Worm (Caenorhabditis elegans): ENCODE measurements around the gene ampd-1.
"Not testable (repeated sequence)": the region's sequence is repeated elsewhere in the genome, so short reads cannot be mapped to it uniquely, and the experiment has no call there.

Gene ampd-1

DNA sequence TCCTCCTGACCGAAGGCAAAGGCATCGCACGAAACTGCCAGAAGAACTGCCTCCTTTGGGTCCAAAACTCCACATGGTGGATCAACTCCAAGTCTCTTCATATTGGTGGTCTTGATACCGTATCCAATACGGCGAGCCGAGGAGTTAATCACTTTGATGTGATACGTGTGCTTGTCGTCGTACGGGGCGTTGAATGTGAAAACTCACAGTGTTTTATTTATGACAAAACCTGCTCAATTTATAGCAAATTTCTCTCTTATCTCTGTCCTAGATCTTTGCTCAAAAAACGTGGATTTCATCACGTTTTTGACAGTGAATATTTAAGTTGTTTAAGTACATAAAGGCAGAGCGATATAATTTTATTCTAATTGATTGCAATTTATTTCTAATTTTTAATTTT lies 44.3 kb upstream of the ampd-1 start, which contains the start of gene F58A6.9:
F58A6.9 (minus strand) TSS at position 101 of the 400 bp plus-strand sequence.
- not testable (repeated sequence) for TF ChIP-seq fax-1, ceh-48, pax-1 (tag; optimal IDR thresholded peaks at IDR 0.05)

DNA sequence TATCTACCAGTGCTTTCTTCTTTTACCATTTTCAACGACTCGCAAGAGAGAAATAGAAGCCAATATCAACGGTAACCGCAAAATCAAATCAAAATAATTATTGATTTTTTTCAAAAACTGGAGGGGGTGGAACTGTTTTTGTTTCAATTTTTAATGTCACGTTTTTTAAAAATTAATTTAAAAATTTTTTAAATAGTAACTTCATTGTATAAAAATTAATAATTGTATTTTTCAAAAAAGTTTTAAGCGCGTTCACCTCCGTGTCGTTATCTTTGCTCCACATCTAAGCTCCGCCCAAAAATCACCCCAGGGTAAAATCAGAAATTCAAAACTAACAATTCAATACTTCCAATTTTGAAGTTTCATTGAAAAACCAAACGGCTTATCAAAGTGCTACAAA lies 42.0 kb upstream of the ampd-1 start, which contains the start of gene C27D6.11:
C27D6.11 (minus strand) TSS at position 101 of the 400 bp plus-strand sequence.
- TF ChIP-seq unc-55 (GFP tag; optimal IDR thresholded peaks at IDR 0.05) (no peak), pax-1 (tag; optimal IDR thresholded peaks at IDR 0.05) (no peak), ceh-45 (GFP tag; IDR thresholded peaks at IDR 0.05) (no peak), fkh-6 (tag; optimal IDR thresholded peaks at IDR 0.05) (no peak), ceh-34 (tag; optimal IDR thresholded peaks at IDR 0.05) (no peak), mec-3 (tag; optimal IDR thresholded peaks at IDR 0.05; ENCODE audit: borderline replicate concordance) (no peak), ceh-24 (tag; optimal IDR thresholded peaks at IDR 0.05) (no peak), unc-42 (tag; optimal IDR thresholded peaks at IDR 0.05) (no peak), lin-11 (tag; optimal IDR thresholded peaks at IDR 0.05) (no peak)

ce11 chrII:5163283-5163682 lies 39.8 kb upstream of the ampd-1 start, which contains the start of gene srb-5:
Gene srb-5 (minus strand): TSS chrII:5163383.
- TF ChIP-seq unc-3 (GFP tag; conservative IDR thresholded peaks at IDR 0.05) (no peak), unc-3 (tag; optimal IDR thresholded peaks at IDR 0.05) (no peak), dmd-4 (tag; optimal IDR thresholded peaks at IDR 0.05; ENCODE audit: borderline replicate concordance) (no peak), lin-11 (tag; optimal IDR thresholded peaks at IDR 0.05) (no peak), F13H6.1 (tag; optimal IDR thresholded peaks at IDR 0.05) (no peak), hlh-6 (tag; optimal IDR thresholded peaks at IDR 0.05) (no peak), ceh-18 (tag; optimal IDR thresholded peaks at IDR 0.05) (no peak), nhr-232 (tag; optimal IDR thresholded peaks at IDR 0.05) (no peak), hlh-8 (tag; optimal IDR thresholded peaks at IDR 0.05) (no peak), ceh-22 (tag; optimal IDR thresholded peaks at IDR 0.05) (no peak), elt-4 (tag; optimal IDR thresholded peaks at IDR 0.05) (no peak), tbx-2 (tag; optimal IDR thresholded peaks at IDR 0.05) (no peak), ceh-45 (GFP tag; IDR thresholded peaks at IDR 0.05) (no peak), hlh-13 (GFP tag; optimal IDR thresholded peaks at IDR 0.05) (no peak), rnt-1 (tag; optimal IDR thresholded peaks at IDR 0.05) (no peak), syd-9 (tag; optimal IDR thresholded peaks at IDR 0.05) (no peak), che-1 (tag; optimal IDR thresholded peaks at IDR 0.05) (no peak), ttx-3 (tag; optimal IDR thresholded peaks at IDR 0.05) (no peak)

DNA sequence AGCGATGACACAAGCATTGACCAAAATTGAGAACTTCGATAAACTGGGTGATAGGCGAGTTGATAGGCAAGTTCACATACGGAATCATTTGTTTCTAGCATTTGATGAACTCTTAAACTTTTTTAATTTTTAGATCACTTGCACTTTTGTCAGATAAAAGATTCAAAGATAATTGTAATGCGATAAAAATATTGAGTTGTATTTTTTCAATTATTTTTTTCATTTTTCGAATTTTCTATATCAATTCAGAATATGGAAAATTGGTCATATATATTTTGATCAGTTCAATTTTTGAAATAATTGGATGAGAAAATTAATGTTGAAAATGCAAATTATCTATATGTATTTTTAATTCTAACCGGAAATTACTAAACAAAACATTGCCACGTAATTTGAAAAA lies 36.4 kb upstream of the ampd-1 start, which contains the start of gene srb-3:
srb-3 (minus strand) TSS at position 101 of the 400 bp plus-strand sequence.
- TF ChIP-seq T23F11.4 (GFP tag; optimal IDR thresholded peaks at IDR 0.05) (no peak), syd-9 (tag; optimal IDR thresholded peaks at IDR 0.05) (no peak), ceh-24 (tag; optimal IDR thresholded peaks at IDR 0.05) (no peak), dve-1 (tag; optimal IDR thresholded peaks at IDR 0.05) (no peak), rnt-1 (tag; optimal IDR thresholded peaks at IDR 0.05) (no peak)

DNA sequence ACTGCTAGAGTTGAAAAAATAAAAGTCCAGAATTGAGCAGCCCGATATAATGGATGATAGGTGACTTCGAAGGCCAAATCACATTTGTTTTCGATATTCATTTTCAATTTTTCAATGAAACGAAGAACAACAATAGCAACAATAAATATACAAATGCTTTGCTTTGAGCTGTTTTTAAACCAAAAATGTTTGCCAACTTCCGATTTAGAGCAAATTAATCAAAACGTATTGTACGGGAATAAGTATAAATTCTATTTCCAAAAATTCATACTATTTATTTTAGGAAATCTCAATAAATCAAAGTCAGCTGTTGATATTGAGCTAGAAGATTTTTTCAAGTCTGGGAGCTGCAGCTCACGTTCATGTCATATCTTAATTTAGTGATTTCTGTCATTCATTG lies 32.2 kb upstream of the ampd-1 start, which contains the start of gene srb-1:
srb-1 (minus strand) TSS at position 101 of the 400 bp plus-strand sequence.
- no peak for TF ChIP-seq ttx-3 (tag; optimal IDR thresholded peaks at IDR 0.05)
- no peak for TF ChIP-seq sox-2 (GFP tag; IDR thresholded peaks at IDR 0.05)
- no peak for TF ChIP-seq hlh-30 (tag; optimal IDR thresholded peaks at IDR 0.05; ENCODE audit: insufficient read depth)
- no peak for TF ChIP-seq che-1 (tag; optimal IDR thresholded peaks at IDR 0.05)
- TF ChIP-seq ceh-34 (tag; optimal IDR thresholded peaks at IDR 0.05) = no peak
- TF ChIP-seq ref-2 (tag; optimal IDR thresholded peaks at IDR 0.05) = no peak
- TF ChIP-seq hlh-8 (tag; optimal IDR thresholded peaks at IDR 0.05) = no peak
- TF ChIP-seq ceh-45 (GFP tag; IDR thresholded peaks at IDR 0.05) = no peak
- no peak for TF ChIP-seq Y22D7AL.16 (tag; optimal IDR thresholded peaks at IDR 0.05)
- no peak for TF ChIP-seq ceh-2 (tag; optimal IDR thresholded peaks at IDR 0.05)
- no peak for TF ChIP-seq pat-9 (tag; optimal IDR thresholded peaks at IDR 0.05)
- TF ChIP-seq pag-3 (tag; optimal IDR thresholded peaks at IDR 0.05; ENCODE audit: borderline replicate concordance) = no peak
- TF ChIP-seq C38D4.7 (GFP tag; optimal IDR thresholded peaks at IDR 0.05) = no peak
- TF ChIP-seq pax-1 (tag; optimal IDR thresholded peaks at IDR 0.05) = no peak
- no peak for TF ChIP-seq K09A11.1 (tag; optimal IDR thresholded peaks at IDR 0.05; ENCODE audit: insufficient read depth)

All from whole organism, late embryonic.